Worm (Caenorhabditis elegans): ENCODE data around the gene snx-1.

Gene snx-1

DNA sequence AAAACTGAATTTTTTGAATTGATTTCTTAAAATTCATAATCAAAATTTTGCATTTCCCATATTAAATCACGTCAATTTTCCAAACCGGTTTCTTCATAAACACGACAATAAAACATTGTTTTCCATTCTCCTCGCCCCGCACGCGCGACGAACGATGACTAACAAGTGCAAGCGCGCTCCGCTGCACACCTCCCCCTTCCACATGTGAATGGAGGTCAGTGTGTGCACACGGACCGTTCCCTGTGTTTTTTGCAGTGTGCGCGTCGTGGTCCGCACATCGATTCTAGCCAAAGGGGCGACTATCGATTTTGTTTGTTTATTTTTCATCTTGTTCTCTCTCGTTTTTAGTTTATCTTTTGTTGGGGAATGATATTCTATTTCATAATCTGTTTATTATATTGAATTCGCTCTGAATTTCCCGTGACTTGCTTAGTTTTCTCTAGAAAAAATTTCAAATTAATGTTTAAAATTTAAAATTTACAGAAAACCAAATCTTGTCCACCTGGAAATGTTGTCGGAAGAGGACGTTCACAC lies at the start of gene snx-1:
TSS of gene snx-1 (plus strand) at position 484 of the 534 bp plus-strand sequence.
- TF ChIP-seq skn-1 (tag; optimal IDR thresholded peaks at IDR 0.05): peak; percentile 87
- TF ChIP-seq fkh-10 (GFP tag; optimal IDR thresholded peaks at IDR 0.05): no peak
- TF ChIP-seq lin-14 (GFP tag; optimal IDR thresholded peaks at IDR 0.05): peak; percentile 88
- TF ChIP-seq mab-9 (GFP tag; IDR thresholded peaks at IDR 0.05): no peak
- TF ChIP-seq ces-1 (GFP tag; optimal IDR thresholded peaks at IDR 0.05): no peak
- TF ChIP-seq fos-1 (tag; optimal IDR thresholded peaks at IDR 0.05): peak; percentile 13
- TF ChIP-seq snu-23 (GFP tag; optimal IDR thresholded peaks at IDR 0.05): peak; percentile 74
- peak; percentile 57 for TF ChIP-seq nhr-71 (tag; optimal IDR thresholded peaks at IDR 0.05)
- peak; percentile 57 for TF ChIP-seq jun-1 (tag; optimal IDR thresholded peaks at IDR 0.05)
- peak; percentile 33 for TF ChIP-seq swsn-7 (tag; optimal IDR thresholded peaks at IDR 0.05)
- TF ChIP-seq egl-27 (tag; optimal IDR thresholded peaks at IDR 0.05): no peak
- peak; percentile 14 to 26 for TF ChIP-seq efl-1 (optimal IDR thresholded peaks at IDR 0.05)
- peak; percentile 3 to 11 for TF ChIP-seq efl-1 (GFP tag; optimal IDR thresholded peaks at IDR 0.05 in 1 of 2)
- peak; percentile 54 for TF ChIP-seq vab-15 (tag; optimal IDR thresholded peaks at IDR 0.05)
- no peak for TF ChIP-seq nhr-11 (tag; optimal IDR thresholded peaks at IDR 0.05)
- TF ChIP-seq tlp-1 (tag; optimal IDR thresholded peaks at IDR 0.05): no peak
- peak; percentile 75 for TF ChIP-seq nhr-85 (tag)
- TF ChIP-seq tbx-2 (tag; optimal IDR thresholded peaks at IDR 0.05): peak; percentile 52
- TF ChIP-seq sup-37 (GFP tag; optimal IDR thresholded peaks at IDR 0.05): no peak
- TF ChIP-seq nhr-20 (tag; optimal IDR thresholded peaks at IDR 0.05): peak; percentile 54
- TF ChIP-seq dpl-1 (GFP tag; optimal IDR thresholded peaks at IDR 0.05): peak in 2 of 3 experiments; percentile 29 to 34
- TF ChIP-seq hpl-2 (GFP tag; optimal IDR thresholded peaks at IDR 0.05): no peak
- TF ChIP-seq rnt-1 (tag; optimal IDR thresholded peaks at IDR 0.05): peak; percentile 47
- peak in 2 of 3 experiments; percentile 6 to 56 for TF ChIP-seq ceh-82 (tag; optimal IDR thresholded peaks at IDR 0.05)
- TF ChIP-seq unc-86 (tag; optimal IDR thresholded peaks at IDR 0.05): peak; percentile 0
- peak; percentile 46 for TF ChIP-seq C16A3.4 (tag; optimal IDR thresholded peaks at IDR 0.05)
- TF ChIP-seq xbp-1 (tag; optimal IDR thresholded peaks at IDR 0.05): peak; percentile 27
- TF ChIP-seq ceh-88 (GFP tag; IDR thresholded peaks at IDR 0.05): no peak
- no peak for TF ChIP-seq sox-4 (tag; optimal IDR thresholded peaks at IDR 0.05)
- TF ChIP-seq zip-4 (GFP tag; optimal IDR thresholded peaks at IDR 0.05): no peak
- TF ChIP-seq blmp-1 (tag; optimal IDR thresholded peaks at IDR 0.05): peak; percentile 38
- TF ChIP-seq mep-1 (tag; optimal IDR thresholded peaks at IDR 0.05): peak; percentile 35
- peak; percentile 57 for TF ChIP-seq nhr-47 (tag; optimal IDR thresholded peaks at IDR 0.05)
- peak; percentile 84 for TF ChIP-seq grh-1 (GFP tag; IDR thresholded peaks at IDR 0.05)
- TF ChIP-seq lir-3 (tag; optimal IDR thresholded peaks at IDR 0.05; ENCODE audit: poor library complexity): no peak
- TF ChIP-seq lin-39 (tag; optimal IDR thresholded peaks at IDR 0.05): no peak
- TF ChIP-seq nhr-237 (tag; optimal IDR thresholded peaks at IDR 0.05): no peak
- TF ChIP-seq irx-1 (tag; optimal IDR thresholded peaks at IDR 0.05): peak; percentile 24
- TF ChIP-seq unc-98 (GFP tag; IDR thresholded peaks at IDR 0.05): no peak
- peak in 1 of 2 experiments; percentile 73 for TF ChIP-seq mdl-1 (tag; optimal IDR thresholded peaks at IDR 0.05)
- TF ChIP-seq lin-35 (GFP tag; optimal IDR thresholded peaks at IDR 0.05): peak; percentile 37 to 73
- no peak for TF ChIP-seq ceh-8 (GFP tag; optimal IDR thresholded peaks at IDR 0.05)
- peak; percentile 52 for TF ChIP-seq nhr-90 (tag; optimal IDR thresholded peaks at IDR 0.05; ENCODE audit: poor library complexity)
- no peak for TF ChIP-seq fkh-4 (tag; optimal IDR thresholded peaks at IDR 0.05; ENCODE audit: borderline replicate concordance)
- TF ChIP-seq nhr-28 (tag; optimal IDR thresholded peaks at IDR 0.05): no peak
- peak; percentile 10 to 49 for TF ChIP-seq lsy-2 (tag; optimal IDR thresholded peaks at IDR 0.05)
- no peak for TF ChIP-seq nhr-76 (tag; optimal IDR thresholded peaks at IDR 0.05)
- TF ChIP-seq lin-15B (tag; optimal IDR thresholded peaks at IDR 0.05): peak; percentile 37
